Worm (Caenorhabditis elegans): ENCODE results near the gene basl-1.
A peak's percentile ranks its signal among the peaks of the same experiment; 100 is the strongest.

Gene basl-1

ce11 chrIII:5601999-5602398 is 12.7 kb upstream of the basl-1 start (continued):
- no peak for TF ChIP-seq lsy-27 (tag; optimal IDR thresholded peaks at IDR 0.05; ENCODE audit: borderline replicate concordance, insufficient read depth)
- peak; percentile 91 for TF ChIP-seq F49E8.2 (tag; optimal IDR thresholded peaks at IDR 0.05; ENCODE audit: insufficient read depth)
- TF ChIP-seq T07F8.4 (tag; optimal IDR thresholded peaks at IDR 0.05), result peak; percentile 87
- peak; percentile 67; the same call in 1 of the 2 replicates for TF ChIP-seq madf-3 (GFP tag; IDR thresholded peaks at IDR 0.05)
- TF ChIP-seq attf-6 (GFP tag; IDR thresholded peaks at IDR 0.05), result 0 out of 2 replicates have a peak, but pooled peaks have one; percentile 72
- TF ChIP-seq bed-1 (GFP tag; IDR thresholded peaks at IDR 0.05), result 0 out of 2 replicates have a peak, but pooled peaks have one; percentile 59
- peak; percentile 47 for TF ChIP-seq ceh-91 (GFP tag; IDR thresholded peaks at IDR 0.05)
- TF ChIP-seq B0019.2 (GFP tag; conservative IDR thresholded peaks at IDR 0.05), result peak; percentile 54
- TF ChIP-seq ceh-58 (GFP tag; IDR thresholded peaks at IDR 0.05), result no peak
- TF ChIP-seq athp-1 (tag; optimal IDR thresholded peaks at IDR 0.05), result peak; percentile 93
- peak; percentile 60 for TF ChIP-seq attf-5 (GFP tag; optimal IDR thresholded peaks at IDR 0.05)
- TF ChIP-seq lin-26 (GFP tag; IDR thresholded peaks at IDR 0.05), result peak; percentile 96
- TF ChIP-seq F33H1.4 (GFP tag; IDR thresholded peaks at IDR 0.05), result peak; percentile 70
- peak; percentile 81 for TF ChIP-seq rcor-1 (GFP tag; IDR thresholded peaks at IDR 0.05)
- TF ChIP-seq B0261.1 (tag; optimal IDR thresholded peaks at IDR 0.05), result peak; percentile 89
- peak; percentile 74 for TF ChIP-seq lir-1 (GFP tag; conservative IDR thresholded peaks at IDR 0.05)
- peak; percentile 91 for TF ChIP-seq F23B12.7 (tag; optimal IDR thresholded peaks at IDR 0.05; ENCODE audit: insufficient read depth)
- TF ChIP-seq nhr-80 (tag; optimal IDR thresholded peaks at IDR 0.05), result peak; percentile 50
- no peak for TF ChIP-seq ama-1 (optimal IDR thresholded peaks at IDR 0.05)
- peak; percentile 26 to 83 for TF ChIP-seq ama-1 (GFP tag; optimal IDR thresholded peaks at IDR 0.05)
- peak; percentile 87 for TF ChIP-seq zim-3 (tag; optimal IDR thresholded peaks at IDR 0.05)
- TF ChIP-seq C17E4.6 (GFP tag; IDR thresholded peaks at IDR 0.05), result peak; percentile 73; the same call in 1 of the 2 replicates
- TF ChIP-seq xnd-1 (tag; optimal IDR thresholded peaks at IDR 0.05), result no peak
- TF ChIP-seq F10E7.11 (tag; optimal IDR thresholded peaks at IDR 0.05), result peak; percentile 81
- TF ChIP-seq T26A5.8 (tag; optimal IDR thresholded peaks at IDR 0.05), result peak; percentile 76
- TF ChIP-seq madf-8 (GFP tag; conservative IDR thresholded peaks at IDR 0.05), result peak; percentile 19; the same call in 1 of the 2 replicates
- peak; percentile 88 for TF ChIP-seq repo-1 (tag; optimal IDR thresholded peaks at IDR 0.05)
- TF ChIP-seq him-1 (tag; optimal IDR thresholded peaks at IDR 0.05), result peak; percentile 52
- TF ChIP-seq hmg-20 (GFP tag; IDR thresholded peaks at IDR 0.05), result peak; percentile 77; the same call in 1 of the 2 replicates
- TF ChIP-seq rpc-1 (optimal IDR thresholded peaks at IDR 0.05), result peak; percentile 77
- peak; percentile 89 for TF ChIP-seq rpc-1 (tag; optimal IDR thresholded peaks at IDR 0.05)
- TF ChIP-seq aptf-2 (GFP tag; conservative IDR thresholded peaks at IDR 0.05), result peak; percentile 67; the same call in 1 of the 2 replicates
- TF ChIP-seq die-1 (tag; optimal IDR thresholded peaks at IDR 0.05), result peak; percentile 88
- no peak for TF ChIP-seq unc-62 (GFP tag; optimal IDR thresholded peaks at IDR 0.05)
- TF ChIP-seq hlh-26 (GFP tag; conservative IDR thresholded peaks at IDR 0.05), result no peak
- TF ChIP-seq ztf-25 (GFP tag; IDR thresholded peaks at IDR 0.05), result no peak; the same call in 1 of the 2 replicates
- TF ChIP-seq somi-1 (GFP tag; optimal IDR thresholded peaks at IDR 0.05), result peak; percentile 76
- TF ChIP-seq K11D2.4 (GFP tag; IDR thresholded peaks at IDR 0.05), result 0 out of 2 replicates have a peak, but pooled peaks have one; percentile 49
- TF ChIP-seq Y79H2A.3 (GFP tag; conservative IDR thresholded peaks at IDR 0.05), result no peak
- TF ChIP-seq Y95B8A.8 (GFP tag; IDR thresholded peaks at IDR 0.05), result peak; percentile 71; the same call in 1 of the 2 replicates
- TF ChIP-seq ceh-40 (GFP tag; IDR thresholded peaks at IDR 0.05), result peak; percentile 87; the same call in 1 of the 2 replicates
- TF ChIP-seq tlf-1 (GFP tag; optimal IDR thresholded peaks at IDR 0.05), result peak; percentile 74
- peak; percentile 70 for TF ChIP-seq D2030.7 (GFP tag; IDR thresholded peaks at IDR 0.05)
- TF ChIP-seq ztf-26 (tag; optimal IDR thresholded peaks at IDR 0.05), result peak; percentile 77
- 0 out of 2 replicates have a peak, but pooled peaks have one; percentile 46 for TF ChIP-seq bed-2 (GFP tag; IDR thresholded peaks at IDR 0.05)
- TF ChIP-seq hrde-1 (tag; optimal IDR thresholded peaks at IDR 0.05; ENCODE audit: borderline replicate concordance), result peak; percentile 77
- TF ChIP-seq ceh-79 (tag; optimal IDR thresholded peaks at IDR 0.05), result peak; percentile 65
- TF ChIP-seq ccch-3 (GFP tag; optimal IDR thresholded peaks at IDR 0.05), result no peak
- TF ChIP-seq ztf-22 (GFP tag; optimal IDR thresholded peaks at IDR 0.05), result peak; percentile 71

Data from whole organism, young adult.